Fruit fly (Drosophila melanogaster) whole organism, wandering third instar larva: ENCODE data around the gene CG31528.

Experiments used
- Abd-B ChIP-seq: fragments of >200 bp; optimal IDR thresholded peaks from 2 replicates; lab custom pipeline; 2017; ENCODE audit warnings: missing biosample characterization, missing genetic modification characterization
- CG32264 ChIP-seq: fragments of 200-800 bp; sonication (Bioruptor generic); optimal IDR thresholded peaks from 2 replicates; lab custom pipeline; 2016; ENCODE audit warnings: missing biosample characterization, missing genetic modification characterization
- CG9705 ChIP-seq: fragments of 200-800 bp; sonication (Bioruptor generic); optimal IDR thresholded peaks from 2 replicates; lab custom pipeline; 2018; ENCODE audit warnings: missing biosample characterization, mild to moderate bottlenecking, missing genetic modification characterization
- CrebA ChIP-seq: fragments of 200-800 bp; sonication (Bioruptor generic); optimal IDR thresholded peaks from 2 replicates; lab custom pipeline; 2016; ENCODE audit warnings: missing biosample characterization, mild to moderate bottlenecking, missing genetic modification characterization, borderline replicate concordance
- Dfd ChIP-seq: fragments of >200 bp; optimal IDR thresholded peaks from 2 replicates; lab custom pipeline; 2017; ENCODE audit warnings: missing biosample characterization, missing genetic modification characterization
- Dif ChIP-seq: fragments of 200-275, 200-300 bp; sonication (Bioruptor generic); optimal IDR thresholded peaks from 2 replicates; lab custom pipeline; 2018; ENCODE audit warnings: missing biosample characterization, missing genetic modification characterization; ENCODE audit not compliant: partially characterized antibody
- GATAd ChIP-seq: sonication (Bioruptor generic); optimal IDR thresholded peaks from 2 replicates; lab custom pipeline; 2016; ENCODE audit warnings: missing biosample characterization, missing genetic modification characterization
- HLH106 ChIP-seq: fragments of 200-800 bp; optimal IDR thresholded peaks from 3 replicates; lab custom pipeline; 2019; ENCODE audit warnings: missing biosample characterization, mild to moderate bottlenecking, missing genetic modification characterization, moderate library complexity
- Hnf4 ChIP-seq: fragments of 200-800 bp; sonication (Bioruptor generic); optimal IDR thresholded peaks from 2 replicates; lab custom pipeline; 2016; ENCODE audit warnings: missing biosample characterization, mild to moderate bottlenecking, missing genetic modification characterization
- Hr78 ChIP-seq: fragments of >200 bp; optimal IDR thresholded peaks from 2 replicates; lab custom pipeline; 2017; ENCODE audit warnings: missing biosample characterization, missing genetic modification characterization
- Hr83 ChIP-seq: fragments of 200-300 bp; sonication (Bioruptor generic); optimal IDR thresholded peaks from 2 replicates; lab custom pipeline; 2016; ENCODE audit warnings: missing biosample characterization, mild to moderate bottlenecking, missing genetic modification characterization, moderate library complexity; ENCODE audit not compliant: poor library complexity, severe bottlenecking
- Jra ChIP-seq: sonication (Bioruptor generic); optimal IDR thresholded peaks from 2 replicates; lab custom pipeline; 2016; ENCODE audit warnings: missing biosample characterization, missing genetic modification characterization
- Mio ChIP-seq: sonication (Bioruptor generic); optimal IDR thresholded peaks from 2 replicates; lab custom pipeline; 2016; ENCODE audit warnings: missing biosample characterization, missing genetic modification characterization
- Myc ChIP-seq: fragments of >200 bp; optimal IDR thresholded peaks from 2 replicates; lab custom pipeline; 2017
- N ChIP-seq: fragments of >200 bp; optimal IDR thresholded peaks from 2 replicates; lab custom pipeline; 2018; ENCODE audit warnings: missing biosample characterization, missing external identifiers, missing genetic modification characterization
- OdsH ChIP-seq: fragments of 200-800 bp; sonication (Bioruptor generic); optimal IDR thresholded peaks from 2 replicates; lab custom pipeline; 2016; ENCODE audit warnings: missing biosample characterization, mild to moderate bottlenecking, missing genetic modification characterization
- Rel ChIP-seq, 2 experiments: fragments of 200-800 bp; sonication (Bioruptor generic) in 1 of 2; optimal IDR thresholded peaks; 2 replicates in 1 of 2; 3 replicates in 1 of 2; lab custom pipeline; 2016 to 2019; ENCODE audit warnings: mild to moderate bottlenecking in 2 of 2, missing biosample characterization in 2 of 2, missing genetic modification characterization in 2 of 2, moderate library complexity in 1 of 2
- Sp1 ChIP-seq: fragments of 200-800 bp; sonication (Bioruptor generic); optimal IDR thresholded peaks from 3 replicates; lab custom pipeline; 2019; ENCODE audit warnings: missing biosample characterization, mild to moderate bottlenecking, missing genetic modification characterization, moderate library complexity
- Vsx2 ChIP-seq: fragments of 200-300, 225-300 bp; sonication (Bioruptor generic); optimal IDR thresholded peaks from 2 replicates; lab custom pipeline; 2018; ENCODE audit warnings: missing biosample characterization, missing genetic modification characterization; ENCODE audit not compliant: partially characterized antibody
- br ChIP-seq: fragments of 200-800 bp; sonication (Bioruptor generic); optimal IDR thresholded peaks from 2 replicates; lab custom pipeline; 2016; ENCODE audit warnings: missing biosample characterization, missing genetic modification characterization
- brk ChIP-seq: fragments of 200-800 bp; sonication (Bioruptor generic); optimal IDR thresholded peaks from 2 replicates; lab custom pipeline; 2016; ENCODE audit warnings: missing biosample characterization, mild to moderate bottlenecking, missing genetic modification characterization
- dl ChIP-seq, 2 experiments: fragments of 175-275, 200-275 bp in 1 of 2; fragments of 200-275 bp in 1 of 2; sonication (Bioruptor generic); optimal IDR thresholded peaks; lab custom pipeline; 2018; ENCODE audit warnings: mild to moderate bottlenecking in 2 of 2, missing biosample characterization in 2 of 2, missing genetic modification characterization in 2 of 2, moderate library complexity in 2 of 2; ENCODE audit not compliant: partially characterized antibody in 2 of 2, insufficient read depth in 1 of 2
- dmrt93B ChIP-seq: fragments of 200-800 bp; sonication (Bioruptor generic); optimal IDR thresholded peaks from 2 replicates; lab custom pipeline; 2018; ENCODE audit warnings: missing biosample characterization, mild to moderate bottlenecking, missing genetic modification characterization
- dsf ChIP-seq: sonication (Bioruptor generic); optimal IDR thresholded peaks from 2 replicates; lab custom pipeline; 2016; ENCODE audit warnings: missing biosample characterization, missing genetic modification characterization, borderline replicate concordance
- ey ChIP-seq: fragments of 200-800 bp; sonication (Bioruptor generic); optimal IDR thresholded peaks from 2 replicates; lab custom pipeline; 2016; ENCODE audit warnings: missing biosample characterization, missing genetic modification characterization
- foxo ChIP-seq, 2 experiments: fragments of 200-800 bp; sonication (Bioruptor generic); optimal IDR thresholded peaks; 2 replicates in 1 of 2; 3 replicates in 1 of 2; lab custom pipeline; 2016 to 2017; ENCODE audit warnings: missing biosample characterization in 2 of 2, missing genetic modification characterization in 2 of 2
- fru ChIP-seq: fragments of 200-800 bp; sonication (Bioruptor generic); optimal IDR thresholded peaks from 3 replicates; lab custom pipeline; 2016; ENCODE audit warnings: missing biosample characterization, mild to moderate bottlenecking, missing genetic modification characterization
- h ChIP-seq: fragments of 200-800 bp; sonication (Bioruptor generic); optimal IDR thresholded peaks from 3 replicates; lab custom pipeline; 2016; ENCODE audit warnings: missing biosample characterization, mild to moderate bottlenecking, missing genetic modification characterization
- pan ChIP-seq: fragments of >200 bp; optimal IDR thresholded peaks from 2 replicates; lab custom pipeline; 2017
- psq ChIP-seq: fragments of 200-800 bp; sonication (Bioruptor generic); optimal IDR thresholded peaks from 3 replicates; lab custom pipeline; 2017; ENCODE audit warnings: missing biosample characterization, mild to moderate bottlenecking, missing genetic modification characterization, moderate library complexity
- rgr ChIP-seq: fragments of 200-800 bp; sonication (Bioruptor generic); optimal IDR thresholded peaks from 3 replicates; lab custom pipeline; 2016; ENCODE audit warnings: missing biosample characterization, mild to moderate bottlenecking, missing genetic modification characterization
- sage ChIP-seq: fragments of 200-800 bp; sonication (Bioruptor generic); optimal IDR thresholded peaks from 2 replicates; lab custom pipeline; 2016; ENCODE audit warnings: missing biosample characterization, mild to moderate bottlenecking, missing genetic modification characterization
- sv ChIP-seq: fragments of 200-800 bp; sonication (Bioruptor generic); optimal IDR thresholded peaks from 3 replicates; lab custom pipeline; 2016; ENCODE audit warnings: missing biosample characterization, missing genetic modification characterization
- tai ChIP-seq: sonication (Bioruptor generic); optimal IDR thresholded peaks from 2 replicates; lab custom pipeline; 2016; ENCODE audit warnings: missing biosample characterization, missing genetic modification characterization
- usp ChIP-seq: fragments of >200 bp; optimal IDR thresholded peaks from 2 replicates; lab custom pipeline; 2017; ENCODE audit warnings: missing biosample characterization, missing genetic modification characterization
- woc ChIP-seq: sonication (Bioruptor generic); optimal IDR thresholded peaks from 2 replicates; lab custom pipeline; 2016; ENCODE audit warnings: missing biosample characterization, mild to moderate bottlenecking, missing genetic modification characterization

Gene CG31528

DNA sequence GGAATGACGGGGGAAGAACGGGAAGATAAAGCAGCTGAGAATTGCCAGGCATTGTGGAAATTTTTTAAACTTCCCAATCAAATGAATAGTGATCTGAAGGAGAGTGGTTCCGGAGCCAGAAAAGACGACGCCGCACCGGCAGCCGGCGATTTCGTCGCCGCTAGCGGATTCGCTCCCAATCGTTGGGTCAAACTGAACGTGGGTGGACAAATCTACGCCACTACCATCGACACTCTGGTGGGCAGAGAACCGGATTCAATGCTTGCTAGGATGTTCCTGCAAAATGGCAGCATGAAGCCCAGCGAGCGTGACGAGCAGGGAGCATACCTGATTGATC lies 15.8 kb upstream of the CG31528 start, which contains the start of gene CG14647:
CG14647 (plus strand) TSS at position 14 of the 337 bp plus-strand sequence.
- no peak for TF ChIP-seq Rel (GFP tag; optimal IDR thresholded peaks at IDR 0.05; lab: Kevin White, UChicago)
- peak; percentile 96 for TF ChIP-seq Rel (tag; optimal IDR thresholded peaks at IDR 0.05; lab: Kevin White, UChicago)
- no peak for TF ChIP-seq Hnf4

DNA sequence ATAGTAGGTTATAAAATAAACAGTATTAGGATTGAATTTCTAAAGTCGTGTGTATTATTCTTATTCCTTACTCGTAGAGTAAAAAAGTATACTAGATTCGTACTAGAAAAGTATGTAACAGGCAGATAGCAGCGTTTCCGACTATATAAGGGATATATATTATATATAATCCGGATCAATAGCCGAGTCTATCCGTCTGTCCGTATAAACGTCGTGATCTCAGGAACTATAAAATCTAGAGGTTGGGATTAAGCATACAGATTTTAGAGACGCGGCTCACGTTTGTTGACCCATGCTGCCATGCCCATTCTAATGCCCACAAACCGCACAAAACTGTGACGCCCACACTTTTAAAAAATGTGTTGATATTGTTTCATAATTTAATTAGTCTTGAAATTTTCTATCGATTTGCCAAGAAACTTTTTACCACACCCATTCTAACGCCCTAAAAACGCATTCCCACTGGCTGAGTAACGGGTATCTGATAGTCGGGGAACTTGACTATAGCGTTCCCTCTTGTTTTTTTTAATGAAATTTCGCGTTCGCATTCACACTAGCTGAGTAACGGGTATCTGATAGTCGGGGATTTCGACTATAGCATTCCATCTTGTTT lies 14.2 kb upstream of the CG31528 start, which contains the start of gene CG9853:
CG9853 (minus strand) TSS at position 51 of the 613 bp plus-strand sequence.
- TF ChIP-seq pan (lab: Kevin White, UChicago) (no peak), Dfd (GFP tag; lab: Kevin White, UChicago) (peak; percentile 92)

DNA sequence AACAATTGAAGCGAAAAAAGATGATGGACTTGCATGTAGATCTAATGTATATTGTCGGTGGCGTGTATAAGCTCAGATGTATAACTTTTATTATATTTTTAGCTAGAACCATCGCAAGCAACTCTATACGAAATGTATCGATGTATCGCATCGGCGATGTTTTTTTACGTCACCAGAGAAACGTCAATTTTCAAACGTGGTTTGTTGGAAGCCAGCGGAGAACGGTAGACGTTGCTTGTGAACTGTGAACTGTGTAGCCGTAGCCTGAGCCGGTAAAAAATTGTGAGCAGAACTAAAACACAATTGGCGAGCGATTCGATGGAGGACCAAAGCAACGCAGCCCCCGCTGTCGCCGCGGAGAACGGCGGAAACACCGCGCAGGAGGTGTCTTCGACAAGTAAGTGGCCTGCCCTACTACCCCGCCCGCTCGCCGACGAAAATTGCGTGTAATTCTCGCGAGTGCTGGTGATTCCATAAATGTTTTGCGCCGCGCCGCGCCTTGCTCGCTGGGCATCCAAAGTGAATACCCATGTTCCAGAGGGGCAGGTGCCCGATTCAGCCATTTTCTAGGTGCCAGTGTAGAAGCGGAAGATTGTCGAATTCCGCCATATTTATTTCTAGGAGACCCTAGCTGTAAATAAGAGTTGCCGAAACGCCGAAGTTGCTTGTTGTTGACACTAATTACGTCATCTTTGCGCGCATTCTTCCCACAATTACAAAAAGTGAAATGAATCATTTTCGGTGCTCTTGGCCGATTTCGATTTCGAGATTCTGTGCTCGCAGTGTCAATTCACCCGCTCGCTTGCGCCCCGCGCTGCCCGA lies 13.1 kb upstream of the CG31528 start, which contains the start of gene lost:
lost (plus strand) TSS at position 193 of the 822 bp plus-strand sequence.
- peak; percentile 43 for TF ChIP-seq rgr (GFP tag; lab: Kevin White, UChicago)
- no peak for TF ChIP-seq Vsx2 (GFP tag; lab: Kevin White, UChicago)
- peak; percentile 66 for TF ChIP-seq Hr83 (GFP tag; lab: Kevin White, UChicago)
- TF ChIP-seq Sp1, result peak; percentile 1
- TF ChIP-seq dsf (GFP tag; lab: Kevin White, UChicago), result peak; percentile 25
- peak; percentile 29 for TF ChIP-seq HLH106 (tag; lab: Kevin White, UChicago)
- TF ChIP-seq Jra (GFP tag; lab: Kevin White, UChicago), result no peak
- TF ChIP-seq Rel (GFP tag; optimal IDR thresholded peaks at IDR 0.05; lab: Kevin White, UChicago), result no peak
- peak; percentile 58 for TF ChIP-seq Rel (tag; optimal IDR thresholded peaks at IDR 0.05; lab: Kevin White, UChicago)
- peak; percentile 60 for TF ChIP-seq Hnf4
- TF ChIP-seq Mio, result no peak
- peak; percentile 57 for TF ChIP-seq Dif
- TF ChIP-seq Myc (lab: Kevin White, UChicago), result peak; percentile 68
- peak; percentile 44 for TF ChIP-seq woc (GFP tag; lab: Kevin White, UChicago)

DNA sequence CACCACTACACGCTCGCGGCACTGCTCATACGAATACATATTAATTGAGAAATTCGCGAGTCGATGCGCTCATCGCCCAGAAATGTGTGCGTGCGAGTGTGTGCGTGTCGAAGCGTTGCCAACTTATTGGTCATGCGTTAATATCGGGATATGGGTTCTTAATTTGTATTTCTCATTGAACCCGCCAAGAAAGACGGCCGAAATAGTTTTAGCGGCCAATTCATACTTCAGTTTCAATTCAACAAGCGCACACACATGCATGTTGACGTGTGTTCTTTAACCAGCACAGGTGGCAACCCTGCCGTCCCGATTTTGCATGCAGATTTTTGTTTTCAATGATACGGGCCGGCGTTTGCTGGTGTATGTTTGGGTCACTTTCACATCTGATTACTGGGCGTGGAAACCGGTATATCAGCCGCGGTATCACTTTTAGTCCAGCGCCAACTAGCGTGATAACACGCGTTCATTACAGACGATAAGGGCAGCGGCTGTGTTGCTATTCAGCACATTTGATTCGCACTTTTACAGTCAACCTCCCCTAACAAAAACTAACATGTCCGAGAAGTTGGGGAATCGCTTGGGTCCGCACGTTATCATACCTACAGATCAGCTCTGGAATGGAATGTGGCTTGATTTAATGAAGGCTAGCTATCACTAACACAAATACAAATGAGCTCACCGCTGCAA lies 12.4 kb upstream of the CG31528 start:
- TF ChIP-seq dmrt93B (GFP tag; lab: Kevin White, UChicago) (no peak), foxo (GFP tag; optimal IDR thresholded peaks at IDR 0.05; lab: Kevin White, UChicago) (peak; percentile 21 to 76), brk (GFP tag; lab: Kevin White, UChicago) (no peak), N (GFP tag; lab: Kevin White, UChicago) (no peak), sage (GFP tag; lab: Kevin White, UChicago) (no peak), Abd-B (GFP tag; lab: Kevin White, UChicago) (no peak), GATAd (GFP tag; lab: Kevin White, UChicago) (no peak), Dif (no peak), dsf (GFP tag; lab: Kevin White, UChicago) (no peak), CG9705 (GFP tag; lab: Kevin White, UChicago) (peak; percentile 19), usp (GFP tag; lab: Kevin White, UChicago) (no peak), ey (GFP tag; lab: Kevin White, UChicago) (peak; percentile 40), Dfd (GFP tag; lab: Kevin White, UChicago) (no peak), Mio (no peak), psq (GFP tag; lab: Kevin White, UChicago) (peak; percentile 35), Hnf4 (peak; percentile 53), Hr78 (GFP tag; lab: Kevin White, UChicago) (no peak), tai (no peak), HLH106 (tag; lab: Kevin White, UChicago) (peak; percentile 32), Myc (lab: Kevin White, UChicago) (no peak), CrebA (GFP tag; lab: Kevin White, UChicago) (no peak), Sp1 (peak; percentile 38), CG32264 (peak; percentile 23), rgr (GFP tag; lab: Kevin White, UChicago) (peak; percentile 71), Jra (GFP tag; lab: Kevin White, UChicago) (peak; percentile 89), sv (GFP tag; lab: Kevin White, UChicago) (no peak), Hr83 (GFP tag; lab: Kevin White, UChicago) (no peak), woc (GFP tag; lab: Kevin White, UChicago) (no peak), br (GFP tag; lab: Kevin White, UChicago) (peak; percentile 65), pan (lab: Kevin White, UChicago) (no peak), Vsx2 (GFP tag; lab: Kevin White, UChicago) (no peak), OdsH (GFP tag; lab: Kevin White, UChicago) (peak; percentile 46), dl (GFP tag; optimal IDR thresholded peaks at IDR 0.05; lab: Kevin White, UChicago; ENCODE audit: insufficient read depth in 1 of 2, partially characterized antibody in 2 of 2) (peak in 1 of 2 experiments; percentile 51), h (GFP tag; lab: Kevin White, UChicago) (peak; percentile 73), fru (peak; percentile 63), Rel (GFP tag; optimal IDR thresholded peaks at IDR 0.05; lab: Kevin White, UChicago) (no peak), Rel (tag; optimal IDR thresholded peaks at IDR 0.05; lab: Kevin White, UChicago) (peak; percentile 32)
